Fruit fly (Drosophila melanogaster) whole organism, embryonic: ENCODE data around the gene Cbp20.

Experiments
- Atf-2 ChIP-seq: fragments of 200-800 bp; sonication (Bioruptor generic); optimal IDR thresholded peaks from 2 replicates; lab custom pipeline; 2016; ENCODE audit warnings: missing biosample characterization, missing genetic modification characterization
- Bteb2 ChIP-seq: fragments of 200-800 bp; sonication (Bioruptor generic); optimal IDR thresholded peaks from 2 replicates; lab custom pipeline; 2016; ENCODE audit warnings: missing biosample characterization, missing genetic modification characterization
- CG10565 ChIP-seq: fragments of 200-800 bp; sonication (Bioruptor generic); optimal IDR thresholded peaks from 3 replicates; lab custom pipeline; 2016; ENCODE audit warnings: missing biosample characterization, mild to moderate bottlenecking, missing genetic modification characterization
- CG11560 ChIP-seq: fragments of 200-800 bp; sonication (Bioruptor generic); IDR thresholded peaks from 3 replicates; pipeline ENCODE4 v1.3.6; 2022; ENCODE audit warnings: missing biosample characterization, missing genetic modification characterization
- CG12391 ChIP-seq: fragments of 200-800 bp; sonication (Bioruptor generic); optimal IDR thresholded peaks from 3 replicates; lab custom pipeline; 2018; ENCODE audit warnings: missing biosample characterization, mild to moderate bottlenecking, missing genetic modification characterization, moderate library complexity
- CG14441 ChIP-seq: fragments of 200-800 bp; sonication (Bioruptor generic); IDR thresholded peaks from 2 replicates; pipeline ENCODE4 v1.3.6; 2022; ENCODE audit warnings: missing biosample characterization, missing genetic modification characterization
- CG17612 ChIP-seq: fragments of 200-800 bp; sonication (Bioruptor generic); IDR thresholded peaks from 2 replicates; pipeline ENCODE4 v1.3.6; 2022; ENCODE audit warnings: missing biosample characterization, missing genetic modification characterization
- CG18011 ChIP-seq: fragments of 200-800 bp; sonication (Bioruptor generic); optimal IDR thresholded peaks from 2 replicates; lab custom pipeline; 2017; ENCODE audit warnings: missing biosample characterization, missing genetic modification characterization, mild to moderate bottlenecking, moderate library complexity, missing genotype
- CG2129 ChIP-seq: fragments of 200-800 bp; sonication (Bioruptor generic); IDR thresholded peaks from 2 replicates; pipeline ENCODE4 v1.3.6; 2022; ENCODE audit warnings: missing biosample characterization, missing genetic modification characterization; ENCODE audit not compliant: partially characterized antibody
- CG2875 ChIP-seq: fragments of 200-800 bp; sonication (Bioruptor generic); optimal IDR thresholded peaks from 2 replicates; lab custom pipeline; 2017; ENCODE audit warnings: missing biosample characterization, mild to moderate bottlenecking, missing genetic modification characterization, missing genetic modification reagents
- CG30020 ChIP-seq: fragments of 200-800 bp; optimal IDR thresholded peaks from 2 replicates; lab custom pipeline; 2019; ENCODE audit warnings: missing biosample characterization, mild to moderate bottlenecking, missing genetic modification characterization, moderate library complexity
- CG31365 ChIP-seq: fragments of 200-800 bp; sonication (Bioruptor generic); optimal IDR thresholded peaks from 2 replicates; lab custom pipeline; 2018; ENCODE audit warnings: missing biosample characterization, mild to moderate bottlenecking, missing genetic modification characterization
- CG31441 ChIP-seq: fragments of 200-800 bp; sonication (Bioruptor generic); IDR thresholded peaks from 2 replicates; pipeline ENCODE4 v1.3.6; 2022; ENCODE audit warnings: missing biosample characterization, missing genetic modification characterization
- CG33557 ChIP-seq: fragments of 200-800 bp; sonication (Bioruptor generic); optimal IDR thresholded peaks from 2 replicates; lab custom pipeline; 2019; ENCODE audit warnings: missing biosample characterization, mild to moderate bottlenecking, missing genetic modification characterization, moderate library complexity
- CG34224 ChIP-seq: fragments of 200-800 bp; sonication (Bioruptor generic); IDR thresholded peaks from 3 replicates; pipeline ENCODE4 v1.3.6; 2022; ENCODE audit warnings: missing biosample characterization, missing genetic modification characterization; ENCODE audit not compliant: partially characterized antibody
- CG4730 ChIP-seq: fragments of 200-800 bp; sonication (Bioruptor generic); IDR thresholded peaks from 2 replicates; pipeline ENCODE4 v1.3.6; 2022; ENCODE audit warnings: missing biosample characterization, missing genetic modification characterization
- CG5953 ChIP-seq: fragments of 200-800 bp; sonication (Bioruptor generic); IDR thresholded peaks from 2 replicates; pipeline ENCODE4 v1.3.6; 2022; ENCODE audit warnings: missing biosample characterization, missing genetic modification characterization
- CG6791 ChIP-seq: fragments of 200-800 bp; sonication (Bioruptor generic); IDR thresholded peaks from 3 replicates; pipeline ENCODE4 v1.3.6; 2022; ENCODE audit warnings: missing biosample characterization, missing genetic modification characterization; ENCODE audit not compliant: partially characterized antibody
- CG8089 ChIP-seq: fragments of 200-800 bp; sonication (Bioruptor generic); optimal IDR thresholded peaks from 3 replicates; lab custom pipeline; 2016; ENCODE audit warnings: missing biosample characterization, missing genetic modification characterization
- CG8359 ChIP-seq: fragments of 200-800 bp; sonication (Bioruptor generic); optimal IDR thresholded peaks from 2 replicates; lab custom pipeline; 2017; ENCODE audit warnings: missing biosample characterization, mild to moderate bottlenecking, missing genetic modification characterization, borderline replicate concordance
- CG9609 ChIP-seq: fragments of 200-800 bp; sonication (Bioruptor generic); optimal IDR thresholded peaks from 3 replicates; lab custom pipeline; 2016; ENCODE audit warnings: missing biosample characterization, missing genetic modification characterization
- CHES-1-like ChIP-seq: fragments of 200-800 bp; sonication (Bioruptor generic); optimal IDR thresholded peaks from 2 replicates; lab custom pipeline; 2016; ENCODE audit warnings: missing biosample characterization, missing genetic modification characterization
- D ChIP-seq, 2 experiments: fragments of 200-800 bp in 1 of 2; fragments of >200 bp in 1 of 2; sonication (Bioruptor generic) in 1 of 2; optimal IDR thresholded peaks; 2 replicates in 1 of 2; 3 replicates in 1 of 2; lab custom pipeline; 2017; ENCODE audit warnings: mild to moderate bottlenecking in 1 of 2, missing biosample characterization in 1 of 2, missing genetic modification characterization in 1 of 2, missing genetic modification reagents in 1 of 2
- D19A ChIP-seq: fragments of 200-800 bp; optimal IDR thresholded peaks from 3 replicates; lab custom pipeline; 2019; ENCODE audit warnings: missing biosample characterization, mild to moderate bottlenecking, missing genetic modification characterization, moderate library complexity
- Hand ChIP-seq: fragments of 200-800 bp; sonication (Bioruptor generic); optimal IDR thresholded peaks from 2 replicates; lab custom pipeline; 2017; ENCODE audit warnings: mild to moderate bottlenecking, missing biosample characterization, missing genetic modification reagents, missing genetic modification characterization
- Lpt ChIP-seq: fragments of >200 bp; optimal IDR thresholded peaks from 2 replicates; lab custom pipeline; 2018; ENCODE audit warnings: missing biosample characterization, missing genetic modification characterization
- Med ChIP-seq: fragments of 200-800 bp; sonication (Bioruptor generic); peaks from one replicate; lab custom pipeline; 2016; ENCODE audit warnings: missing biosample characterization, missing genetic modification characterization, mild to moderate bottlenecking, inconsistent platforms, moderate library complexity
- Mrtf ChIP-seq: fragments of 200-800 bp; sonication (Bioruptor generic); IDR thresholded peaks from 3 replicates; pipeline ENCODE4 v1.3.6; 2022; ENCODE audit warnings: missing biosample characterization, missing genetic modification characterization
- NFAT ChIP-seq: fragments of 200-800 bp; sonication (Bioruptor generic); IDR thresholded peaks from 2 replicates; pipeline ENCODE4 v1.3.6; 2022; ENCODE audit warnings: missing biosample characterization, missing genetic modification characterization
- Optix ChIP-seq: fragments of 200-800 bp; sonication (Bioruptor generic); IDR thresholded peaks from 3 replicates; pipeline ENCODE4 v1.3.6; 2022; ENCODE audit warnings: missing biosample characterization, missing genetic modification characterization
- Scr ChIP-seq: fragments of 200-800 bp; sonication (Bioruptor generic); IDR thresholded peaks from 2 replicates; pipeline ENCODE4 v1.3.6; 2022; ENCODE audit warnings: missing biosample characterization, missing genetic modification characterization; ENCODE audit not compliant: partially characterized antibody
- Side ChIP-seq: fragments of 200-800 bp; sonication (Bioruptor generic); optimal IDR thresholded peaks from 2 replicates; lab custom pipeline; 2016; ENCODE audit warnings: missing biosample characterization, missing genetic modification characterization
- Stat92E ChIP-seq, 3 experiments: fragments of >200 bp in 2 of 3; fragments of 200-800 bp in 1 of 3; sonication (Bioruptor generic) in 1 of 3; optimal IDR thresholded peaks; 2 replicates each; lab custom pipeline; 2017 to 2019; ENCODE audit warnings: missing biosample characterization in 3 of 3, missing genetic modification characterization in 3 of 3, mild to moderate bottlenecking in 1 of 3, moderate library complexity in 1 of 3
- br ChIP-seq: fragments of >200 bp; optimal IDR thresholded peaks from 2 replicates; lab custom pipeline; 2017
- da ChIP-seq: fragments of 200-800 bp; sonication (Bioruptor generic); optimal IDR thresholded peaks from 2 replicates; lab custom pipeline; 2016; ENCODE audit warnings: missing biosample characterization, missing genetic modification characterization
- dmrt99B ChIP-seq: fragments of 200-800 bp; sonication (Bioruptor generic); optimal IDR thresholded peaks from 2 replicates; lab custom pipeline; 2018; ENCODE audit warnings: missing biosample characterization, mild to moderate bottlenecking, missing genetic modification characterization, moderate library complexity
- fd96Cb ChIP-seq: fragments of 200-800 bp; sonication (Bioruptor generic); optimal IDR thresholded peaks from 2 replicates; lab custom pipeline; 2018; ENCODE audit warnings: missing biosample characterization, mild to moderate bottlenecking, missing genetic modification characterization, moderate library complexity
- gt ChIP-seq: fragments of 200-800 bp; sonication (Bioruptor generic); IDR thresholded peaks from 2 replicates; pipeline ENCODE4 v1.3.6; 2022; ENCODE audit warnings: missing biosample characterization, missing genetic modification characterization
- her ChIP-seq: fragments of 200-800 bp; sonication (Bioruptor generic); optimal IDR thresholded peaks from 2 replicates; lab custom pipeline; 2016; ENCODE audit warnings: missing biosample characterization, missing genetic modification characterization
- knrl ChIP-seq: fragments of 200-800 bp; sonication (Bioruptor generic); IDR thresholded peaks from 3 replicates; pipeline ENCODE4 v1.3.6; 2022; ENCODE audit warnings: missing biosample characterization, missing genetic modification characterization; ENCODE audit not compliant: partially characterized antibody
- pb ChIP-seq: fragments of 200-800 bp; sonication (Bioruptor generic); optimal IDR thresholded peaks from 3 replicates; lab custom pipeline; 2016; ENCODE audit warnings: missing biosample characterization, missing genetic modification characterization
- psq ChIP-seq: fragments of 200-800 bp; sonication (Bioruptor generic); optimal IDR thresholded peaks from 2 replicates; lab custom pipeline; 2017; ENCODE audit warnings: missing biosample characterization, missing genetic modification characterization
- seq ChIP-seq: fragments of 200-800 bp; sonication (Bioruptor generic); IDR thresholded peaks from 2 replicates; pipeline ENCODE4 v1.3.6; 2022; ENCODE audit warnings: missing biosample characterization, missing genetic modification characterization
- sna ChIP-seq: fragments of 200-800 bp; sonication (Bioruptor generic); IDR thresholded peaks from 2 replicates; pipeline ENCODE4 v1.3.6; 2022; ENCODE audit warnings: missing biosample characterization, missing genetic modification characterization; ENCODE audit not compliant: partially characterized antibody
- sr ChIP-seq: fragments of 200-800 bp; sonication (Bioruptor generic); IDR thresholded peaks from 3 replicates; pipeline ENCODE4 v1.3.6; 2022; ENCODE audit warnings: missing biosample characterization, missing genetic modification characterization
- trem ChIP-seq: fragments of 200-800 bp; optimal IDR thresholded peaks from 3 replicates; lab custom pipeline; 2019; ENCODE audit warnings: missing biosample characterization, mild to moderate bottlenecking, missing genetic modification characterization, moderate library complexity
- usp ChIP-seq: fragments of >200 bp; optimal IDR thresholded peaks from 2 replicates; lab custom pipeline; 2017; ENCODE audit warnings: missing biosample characterization, missing genetic modification characterization
- wek ChIP-seq: fragments of 200-800 bp; sonication (Bioruptor generic); optimal IDR thresholded peaks from 3 replicates; lab custom pipeline; 2018; ENCODE audit warnings: missing biosample characterization, mild to moderate bottlenecking, missing genetic modification characterization, moderate library complexity
- wor ChIP-seq: fragments of 200-800 bp; sonication (Bioruptor generic); IDR thresholded peaks from 2 replicates; pipeline ENCODE4 v1.3.6; 2022; ENCODE audit warnings: missing biosample characterization, missing genetic modification characterization
- zen2 ChIP-seq: fragments of 200-800 bp; sonication (Bioruptor generic); IDR thresholded peaks from 3 replicates; pipeline ENCODE4 v1.3.6; 2022; ENCODE audit warnings: missing biosample characterization, missing genetic modification characterization; ENCODE audit not compliant: partially characterized antibody

Cbp20 gene

DNA sequence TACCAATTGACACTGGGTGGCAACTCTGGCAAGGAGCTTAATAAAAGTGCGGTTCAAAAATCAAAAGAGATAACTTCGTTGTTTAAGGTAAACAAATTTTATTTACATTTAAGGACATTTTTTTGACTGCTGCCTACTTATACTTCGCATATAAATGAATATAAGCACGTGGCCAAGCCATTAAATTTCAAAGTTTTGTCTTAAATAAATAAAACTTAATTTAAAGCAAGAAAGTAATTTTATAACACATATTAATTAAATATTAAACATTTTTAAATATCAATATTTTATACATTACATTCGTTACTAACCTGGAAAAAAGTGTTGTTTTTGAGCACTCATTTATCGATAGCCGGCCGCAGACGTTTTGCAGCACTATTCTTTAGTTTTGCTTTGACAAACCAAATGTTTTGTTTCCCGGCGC lies 24.3 kb downstream of the Cbp20 start, which contains the start of the genes CG12321 and MED17 (continued):
- TF ChIP-seq wor (peak; percentile 85), CG8089 (GFP tag; lab: Kevin White, UChicago) (peak; percentile 40), trem (tag; lab: Kevin White, UChicago) (peak; percentile 90), Scr (GFP tag; lab: Robert Waterston, UW) (0 out of 2 replicates have a peak, but pooled peaks have one; percentile 16), CG34224 (no peak), Hand (peak; percentile 67), wek (GFP tag; lab: Kevin White, UChicago) (no peak), gt (GFP tag; lab: Robert Waterston, UW) (peak; percentile 70), D (optimal IDR thresholded peaks at IDR 0.05; lab: Kevin White, UChicago) (no peak), D (GFP tag; optimal IDR thresholded peaks at IDR 0.05; lab: Kevin White, UChicago) (peak; percentile 85), seq (GFP tag; lab: Robert Waterston, UW) (peak; percentile 75), CG18011 (GFP tag; lab: Kevin White, UChicago) (peak; percentile 81), Atf-2 (GFP tag; lab: Kevin White, UChicago) (peak; percentile 29), sr (GFP tag; lab: Robert Waterston, UW) (no peak), Med (GFP tag; lab: Kevin White, UChicago) (peak; percentile 92), Lpt (GFP tag; lab: Kevin White, UChicago) (no peak), CG2129 (GFP tag; lab: Robert Waterston, UW) (no peak), NFAT (GFP tag; lab: Robert Waterston, UW) (peak; percentile 94), D19A (tag; lab: Kevin White, UChicago) (peak; percentile 76), pb (GFP tag; lab: Kevin White, UChicago) (no peak), psq (GFP tag; lab: Kevin White, UChicago) (peak; percentile 79), CG17612 (GFP tag; lab: Robert Waterston, UW) (peak; percentile 70), CG9609 (GFP tag; lab: Kevin White, UChicago) (peak; percentile 56), CG12391 (tag; lab: Kevin White, UChicago) (peak; percentile 95), br (lab: Kevin White, UChicago) (no peak), CG6791 (GFP tag; lab: Robert Waterston, UW) (no peak), da (no peak), sna (no peak), Side (GFP tag; lab: Kevin White, UChicago) (peak; percentile 4), her (no peak), CG5953 (GFP tag; lab: Robert Waterston, UW) (0 out of 2 replicates have a peak, but pooled peaks have one; percentile 46), CG10565 (GFP tag; lab: Kevin White, UChicago) (peak; percentile 41), usp (GFP tag; lab: Kevin White, UChicago) (no peak), fd96Cb (tag; lab: Kevin White, UChicago) (peak; percentile 85), CHES-1-like (GFP tag; lab: Kevin White, UChicago) (peak; percentile 71), Mrtf (peak; percentile 73; the same call in 1 of the 3 replicates), CG8359 (peak; percentile 46), Bteb2 (GFP tag; lab: Kevin White, UChicago) (peak; percentile 66), CG11560 (peak; percentile 81), Optix (GFP tag; lab: Robert Waterston, UW) (peak; percentile 57; the same call in 1 of the 3 replicates), CG31365 (tag; lab: Kevin White, UChicago) (no peak), Stat92E (GFP tag; optimal IDR thresholded peaks at IDR 0.05; lab: Kevin White, UChicago) (no peak), CG33557 (peak; percentile 72), knrl (GFP tag; lab: Robert Waterston, UW) (0 out of 3 replicates have a peak, but pooled peaks have one; percentile 14), CG2875 (GFP tag; lab: Kevin White, UChicago) (peak; percentile 79), dmrt99B (tag; lab: Kevin White, UChicago) (peak; percentile 77), zen2 (GFP tag; lab: Robert Waterston, UW) (no peak), CG4730 (GFP tag; lab: Robert Waterston, UW) (peak; percentile 79), CG31441 (GFP tag; lab: Robert Waterston, UW) (peak; percentile 87), CG14441 (peak; percentile 82; the same call in 1 of the 2 replicates), CG30020 (tag; lab: Kevin White, UChicago) (peak; percentile 73)
